Worm (Caenorhabditis elegans) whole organism, L1 larva: Measurements from ENCODE around the gene fbxb-22.

ENCODE experiments used
- C16A3.4 ChIP-seq: fragments of 150-350 bp; optimal IDR thresholded peaks from 2 replicates; lab custom pipeline; 2014; ENCODE audit warnings: missing biosample characterization, missing genetic modification characterization
- F16B12.6 ChIP-seq: fragments of 150-350 bp; optimal IDR thresholded peaks from 2 replicates; lab custom pipeline; 2014; ENCODE audit warnings: missing biosample characterization, missing genetic modification characterization
- blmp-1 ChIP-seq: fragments of 150-350 bp; optimal IDR thresholded peaks from 2 replicates; lab custom pipeline; 2014; ENCODE audit warnings: missing biosample characterization, missing genetic modification characterization
- ceh-8 ChIP-seq: fragments of 200-800 bp; sonication (Bioruptor generic); optimal IDR thresholded peaks from 2 replicates; lab custom pipeline; 2018; ENCODE audit warnings: mild to moderate bottlenecking, missing genetic modification characterization, moderate library complexity, missing compliant biosample characterization
- ceh-82 ChIP-seq, 3 experiments: fragments of 150-350 bp in 1 of 3; sonication (generic microtip) in 2 of 3; optimal IDR thresholded peaks; 2 replicates each; lab custom pipeline; 2014 to 2017; ENCODE audit warnings: missing biosample characterization in 3 of 3, missing genetic modification characterization in 3 of 3
- ceh-88 ChIP-seq: fragments of 200-800 bp; sonication (Bioruptor generic); IDR thresholded peaks from 2 replicates; pipeline ENCODE4 v1.3.6; 2022; ENCODE audit warnings: missing genetic modification characterization, missing compliant biosample characterization
- dpl-1 ChIP-seq, 3 experiments: fragments of 150-350 bp in 2 of 3; sonication (generic microtip) in 1 of 3; optimal IDR thresholded peaks; 2 replicates each; lab custom pipeline; 2014 to 2017; ENCODE audit warnings: missing biosample characterization in 3 of 3, missing genetic modification characterization in 3 of 3, missing genetic modification reagents in 3 of 3
- efl-1 ChIP-seq, 4 experiments: fragments of 150-350 bp; optimal IDR thresholded peaks in 3 of 4; peaks in 1 of 4; 1 replicate in 1 of 4; 2 replicates in 3 of 4; lab custom pipeline; 2014; ENCODE audit warnings: missing biosample characterization in 2 of 4, missing genetic modification characterization in 2 of 4, missing genetic modification reagents in 2 of 4
- egl-13 ChIP-seq: sonication (generic microtip); optimal IDR thresholded peaks from 2 replicates; lab custom pipeline; 2016; ENCODE audit warnings: missing genotype, missing genetic modification reagents, missing genetic modification characterization, missing compliant biosample characterization
- elt-3 ChIP-seq, 6 experiments: fragments of 150-350 bp in 1 of 6; sonication (generic microtip); optimal IDR thresholded peaks; 2 replicates each; lab custom pipeline; 2017 to 2018; ENCODE audit warnings: missing biosample characterization in 6 of 6, missing genetic modification characterization in 6 of 6, inconsistent platforms in 1 of 6
- fkh-4 ChIP-seq: sonication (generic microtip); optimal IDR thresholded peaks from 2 replicates; lab custom pipeline; 2016; ENCODE audit warnings: missing compliant biosample characterization, missing genetic modification characterization, borderline replicate concordance
- fkh-8 ChIP-seq: sonication (generic microtip); optimal IDR thresholded peaks from 2 replicates; lab custom pipeline; 2016; ENCODE audit warnings: mild to moderate bottlenecking, missing genetic modification characterization, missing compliant biosample characterization
- grh-1 ChIP-seq: fragments of 200-800 bp; sonication (Bioruptor generic); IDR thresholded peaks from 2 replicates; pipeline ENCODE4 v1.3.6; 2022; ENCODE audit warnings: missing genetic modification reagents, missing genetic modification characterization, missing compliant biosample characterization
- hlh-4 ChIP-seq: sonication (generic microtip); optimal IDR thresholded peaks from 2 replicates; lab custom pipeline; 2016; ENCODE audit warnings: mild to moderate bottlenecking, missing genetic modification characterization, missing compliant biosample characterization
- hpl-2 ChIP-seq: fragments of 150-350 bp; optimal IDR thresholded peaks from 2 replicates; lab custom pipeline; 2014; ENCODE audit warnings: missing biosample characterization, missing genetic modification reagents, missing genetic modification characterization
- irx-1 ChIP-seq: sonication (generic microtip); optimal IDR thresholded peaks from 2 replicates; lab custom pipeline; 2016; ENCODE audit warnings: missing genetic modification characterization, missing compliant biosample characterization
- lin-13 ChIP-seq: fragments of 150-350 bp; optimal IDR thresholded peaks from 2 replicates; lab custom pipeline; 2014; ENCODE audit warnings: missing biosample characterization, missing genetic modification reagents, missing genetic modification characterization
- lin-14 ChIP-seq: fragments of 200-800 bp; sonication (Bioruptor generic); optimal IDR thresholded peaks from 2 replicates; lab custom pipeline; 2018; ENCODE audit warnings: mild to moderate bottlenecking, missing genetic modification characterization, moderate library complexity, missing compliant biosample characterization
- lin-15B ChIP-seq: fragments of 150-350 bp; sonication (generic microtip); optimal IDR thresholded peaks from 3 replicates; lab custom pipeline; 2014; ENCODE audit warnings: missing biosample characterization, missing genetic modification characterization
- lin-35 ChIP-seq, 2 experiments: fragments of 150-350 bp; optimal IDR thresholded peaks; 2 replicates each; lab custom pipeline; 2014; ENCODE audit warnings: missing biosample characterization in 2 of 2, missing genetic modification characterization in 2 of 2, missing genetic modification reagents in 2 of 2
- lin-39 ChIP-seq: fragments of 150-350 bp; optimal IDR thresholded peaks from 2 replicates; lab custom pipeline; 2014; ENCODE audit warnings: missing biosample characterization, missing genetic modification reagents, missing genetic modification characterization
- lir-3 ChIP-seq: sonication (generic microtip); optimal IDR thresholded peaks from 2 replicates; lab custom pipeline; 2016; ENCODE audit warnings: mild to moderate bottlenecking, missing genetic modification characterization, moderate library complexity, missing compliant biosample characterization; ENCODE audit not compliant: poor library complexity
- lsy-2 ChIP-seq, 2 experiments: fragments of 150-350 bp; optimal IDR thresholded peaks; 2 replicates each; lab custom pipeline; 2014; ENCODE audit warnings: missing biosample characterization in 2 of 2, missing genetic modification characterization in 2 of 2
- mab-9 ChIP-seq: fragments of 200-800 bp; sonication (Bioruptor generic); IDR thresholded peaks from 2 replicates; pipeline ENCODE4 v1.3.6; 2022; ENCODE audit warnings: missing genetic modification reagents, missing genetic modification characterization, missing compliant biosample characterization
- mdl-1 ChIP-seq, 2 experiments: fragments of 150-350 bp; optimal IDR thresholded peaks; 2 replicates each; lab custom pipeline; 2014 to 2017; ENCODE audit warnings: missing biosample characterization in 2 of 2, missing genetic modification characterization in 2 of 2, inconsistent platforms in 1 of 2
- mef-2 ChIP-seq: fragments of 150-350 bp; optimal IDR thresholded peaks from 2 replicates; lab custom pipeline; 2014; ENCODE audit warnings: missing biosample characterization, missing genetic modification characterization
- mep-1 ChIP-seq: fragments of 150-350 bp; optimal IDR thresholded peaks from 2 replicates; lab custom pipeline; 2014; ENCODE audit warnings: missing biosample characterization, missing genetic modification characterization
- nhr-85 ChIP-seq: sonication (generic microtip); peaks from one replicate; lab custom pipeline; 2016; ENCODE audit warnings: missing genetic modification characterization, inconsistent platforms, missing compliant biosample characterization
- pag-3 ChIP-seq: sonication (generic microtip); optimal IDR thresholded peaks from 2 replicates; lab custom pipeline; 2017; ENCODE audit warnings: missing genetic modification characterization, mild to moderate bottlenecking, missing compliant biosample characterization, antibody characterized with exemption, borderline replicate concordance; ENCODE audit not compliant: insufficient read depth
- skn-1 ChIP-seq: fragments of 150-350 bp; optimal IDR thresholded peaks from 2 replicates; lab custom pipeline; 2014; ENCODE audit warnings: missing biosample characterization, missing genetic modification characterization
- snu-23 ChIP-seq: sonication (generic microtip); optimal IDR thresholded peaks from 2 replicates; lab custom pipeline; 2016; ENCODE audit warnings: missing genetic modification characterization, missing compliant biosample characterization
- sup-37 ChIP-seq: fragments of 200-800 bp; sonication (Bioruptor generic); optimal IDR thresholded peaks from 2 replicates; lab custom pipeline; 2018; ENCODE audit warnings: mild to moderate bottlenecking, missing genetic modification characterization, missing compliant biosample characterization
- unc-130 ChIP-seq: fragments of 150-350 bp; optimal IDR thresholded peaks from 2 replicates; lab custom pipeline; 2017; ENCODE audit warnings: missing biosample characterization, missing genetic modification characterization, inconsistent platforms
- unc-30 ChIP-seq: sonication (generic microtip); optimal IDR thresholded peaks from 2 replicates; lab custom pipeline; 2017; ENCODE audit warnings: missing biosample characterization, missing genetic modification characterization
- unc-98 ChIP-seq: fragments of 200-800 bp; sonication (Bioruptor generic); IDR thresholded peaks from 2 replicates; pipeline ENCODE4 v1.3.6; 2022; ENCODE audit warnings: missing genetic modification characterization, missing compliant biosample characterization
- xbp-1 ChIP-seq: sonication (generic microtip); optimal IDR thresholded peaks from 2 replicates; lab custom pipeline; 2016; ENCODE audit warnings: missing genetic modification characterization, missing compliant biosample characterization
- zag-1 ChIP-seq: fragments of 150-350 bp; optimal IDR thresholded peaks from 2 replicates; lab custom pipeline; 2014; ENCODE audit warnings: missing biosample characterization, missing genetic modification characterization
- ztf-11 ChIP-seq, 2 experiments: sonication (generic microtip); optimal IDR thresholded peaks; 2 replicates each; lab custom pipeline; 2016 to 2017; ENCODE audit warnings: missing genetic modification characterization in 2 of 2, missing biosample characterization in 1 of 2, missing compliant biosample characterization in 1 of 2
- ztf-4 ChIP-seq: fragments of 150-350 bp; optimal IDR thresholded peaks from 2 replicates; lab custom pipeline; 2014; ENCODE audit warnings: missing biosample characterization, missing genetic modification characterization

Gene fbxb-22

DNA sequence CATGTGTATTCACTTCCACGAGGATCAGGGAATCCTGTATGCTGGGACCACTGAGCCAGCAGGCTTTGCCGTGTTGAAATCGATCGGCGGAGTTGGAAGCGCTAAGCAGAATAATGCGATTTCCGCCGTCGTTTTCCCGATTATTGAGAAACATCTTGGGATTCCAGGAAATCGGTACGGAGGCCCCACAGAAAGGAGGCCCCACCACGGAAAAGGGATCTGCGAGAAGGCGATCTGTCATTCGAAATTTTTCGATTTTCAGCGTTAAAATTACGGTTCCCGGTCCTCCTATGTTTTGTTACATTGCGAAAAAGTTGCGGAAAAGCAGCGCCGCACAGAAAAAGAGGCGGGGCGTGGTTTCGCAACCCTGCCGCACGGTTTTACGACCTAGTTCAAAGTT, 35.2 kb downstream of the fbxb-22 start:
- TF ChIP-seq ceh-8, result no peak
- TF ChIP-seq sup-37 (GFP tag; lab: Kevin White, UChicago), result no peak
- peak; percentile 29 for TF ChIP-seq nhr-85 (tag; lab: Kevin White, UChicago)
- TF ChIP-seq, all 84 proteins: peak for 1

ce11 chrIII:11847658-11848202, 35.8 kb downstream of the fbxb-22 start, which contains the start of gene mif-1:
Gene mif-1, plus strand, starts transcription at chrIII:11848152.
- TF ChIP-seq dpl-1 (GFP tag; optimal IDR thresholded peaks at IDR 0.05; lab: Kevin White, UChicago) (peak; percentile 33 to 59 (median 40)), mab-9 (GFP tag; lab: Robert Waterston, UW) (no peak), C16A3.4 (tag; lab: Kevin White, UChicago) (peak; percentile 40), hpl-2 (GFP tag; lab: Kevin White, UChicago) (no peak), sup-37 (GFP tag; lab: Kevin White, UChicago) (no peak), fkh-8 (tag; lab: Kevin White, UChicago) (peak; percentile 21), lir-3 (tag; lab: Kevin White, UChicago) (no peak), unc-98 (no peak), pag-3 (tag; lab: Kevin White, UChicago) (peak; percentile 20), mdl-1 (tag; optimal IDR thresholded peaks at IDR 0.05; lab: Kevin White, UChicago) (peak in 1 of 2 experiments; percentile 33), lin-13 (no peak), ceh-82 (tag; optimal IDR thresholded peaks at IDR 0.05; lab: Kevin White, UChicago) (peak in 1 of 3 experiments; percentile 46), F16B12.6 (tag; lab: Kevin White, UChicago) (peak; percentile 88), ztf-11 (tag; optimal IDR thresholded peaks at IDR 0.05; lab: Kevin White, UChicago) (no peak), skn-1 (tag; lab: Kevin White, UChicago) (peak; percentile 69), lin-39 (tag; lab: Kevin White, UChicago) (no peak), blmp-1 (peak; percentile 1), zag-1 (tag; lab: Kevin White, UChicago) (no peak), mep-1 (peak; percentile 44), snu-23 (GFP tag; lab: Kevin White, UChicago) (peak; percentile 50), lin-14 (GFP tag; lab: Kevin White, UChicago) (no peak), elt-3 (tag; optimal IDR thresholded peaks at IDR 0.05; lab: Kevin White, UChicago) (peak in 1 of 6 experiments; percentile 67), egl-13 (tag; lab: Kevin White, UChicago) (no peak), grh-1 (GFP tag; lab: Robert Waterston, UW) (no peak), ceh-88 (GFP tag; lab: Robert Waterston, UW) (no peak), lsy-2 (tag; optimal IDR thresholded peaks at IDR 0.05; lab: Kevin White, UChicago) (peak; percentile 93 to 99), unc-130 (tag; lab: Kevin White, UChicago) (peak; percentile 39), fkh-4 (no peak), irx-1 (tag; lab: Kevin White, UChicago) (no peak), efl-1 (optimal IDR thresholded peaks at IDR 0.05; lab: Kevin White, UChicago) (peak; percentile 40 to 56), efl-1 (GFP tag; optimal IDR thresholded peaks at IDR 0.05 in 1 of 2; lab: Kevin White, UChicago) (peak; percentile 57 to 86), ztf-4 (tag; lab: Kevin White, UChicago) (no peak), lin-35 (GFP tag; optimal IDR thresholded peaks at IDR 0.05; lab: Kevin White, UChicago) (peak; percentile 61 to 75), unc-30 (tag; lab: Kevin White, UChicago) (no peak), mef-2 (tag; lab: Kevin White, UChicago) (no peak), xbp-1 (tag; lab: Kevin White, UChicago) (peak; percentile 10), lin-15B (tag; lab: Kevin White, UChicago) (peak; percentile 7)

DNA sequence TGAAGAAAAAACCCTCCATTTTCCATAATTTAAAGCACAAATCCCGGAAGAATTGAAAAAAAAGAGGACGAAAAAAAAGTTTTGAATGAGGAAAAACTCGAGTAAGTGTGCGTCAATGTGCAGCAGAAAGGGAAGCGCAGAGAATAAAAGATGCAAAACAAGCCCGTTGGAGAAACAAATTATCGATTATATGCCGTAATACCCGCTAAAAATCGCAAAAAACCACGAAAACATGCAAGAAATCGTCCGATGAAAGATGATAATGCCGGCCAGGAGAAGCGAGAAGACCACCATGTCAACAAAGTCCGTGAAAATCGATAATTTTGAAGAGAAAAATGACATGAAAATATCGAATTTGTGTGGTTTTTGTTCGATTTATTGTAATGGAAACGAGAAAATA, 36.5 kb downstream of the fbxb-22 start:
- TF ChIP-seq lsy-2 (tag; optimal IDR thresholded peaks at IDR 0.05; lab: Kevin White, UChicago) (peak in 1 of 2 experiments; percentile 30), hlh-4 (no peak)
